Fruit fly (Drosophila melanogaster): ENCODE measurements around the gene Mst87F.
A peak's percentile ranks its signal among the peaks of the same experiment; 100 is the strongest.

Gene Mst87F

DNA sequence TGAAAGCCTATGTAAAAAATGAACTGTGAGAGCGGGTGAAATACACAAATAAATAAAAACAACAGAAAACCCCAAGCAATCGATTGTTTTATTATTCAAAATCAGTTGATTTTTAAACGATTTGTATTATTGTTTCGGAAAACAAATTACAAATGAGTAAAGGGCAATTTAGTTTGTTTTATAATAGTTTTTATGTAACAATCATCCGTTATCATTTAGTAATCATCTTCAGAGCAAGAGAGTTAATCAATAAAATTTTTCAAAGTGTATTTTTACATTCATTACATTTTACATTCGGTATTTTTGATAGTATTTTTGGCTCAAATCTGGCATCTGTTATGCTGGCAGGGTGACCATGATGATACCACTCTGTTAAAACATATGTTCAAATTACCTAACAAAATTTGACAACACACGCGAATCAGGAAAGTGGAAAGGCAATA is 48.5 kb downstream of the Mst87F start, which contains the start of the genes CG42375 and CG9288 (continued):
- TF ChIP-seq CG10959 (GFP tag; IDR thresholded peaks at IDR 0.05), result peak; percentile 42; the same call in 1 of the 2 replicates
- no peak for TF ChIP-seq CG4707 (GFP tag; optimal IDR thresholded peaks at IDR 0.05)
- TF ChIP-seq CG6791 (GFP tag; IDR thresholded peaks at IDR 0.05; ENCODE audit: partially characterized antibody), result 0 out of 3 replicates have a peak, but pooled peaks have one; percentile 14
- peak; percentile 59 for TF ChIP-seq CTCF (GFP tag; optimal IDR thresholded peaks at IDR 0.05)
- TF ChIP-seq CG4360 (GFP tag; IDR thresholded peaks at IDR 0.05), result no peak
